Worm (Caenorhabditis elegans): ENCODE measurements around the gene fbxb-59.

DNA sequence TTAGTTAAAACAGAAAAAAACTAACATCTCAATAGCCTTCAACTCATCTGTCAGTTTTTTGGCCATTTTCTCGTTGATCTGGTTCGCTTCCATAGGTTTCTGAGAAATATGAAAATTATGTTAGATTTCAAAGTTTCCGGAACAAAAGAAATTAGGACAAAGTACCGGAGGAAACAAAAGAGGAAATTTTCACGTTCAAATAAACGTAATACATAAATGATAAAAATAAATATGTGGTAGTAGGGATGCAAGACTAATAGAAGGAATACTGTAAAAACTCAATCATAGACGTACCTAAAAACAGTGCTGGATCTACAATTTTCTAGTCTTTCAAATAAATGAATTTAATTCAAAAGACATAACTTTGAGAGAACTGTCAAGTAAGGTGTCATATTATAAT, 17.2 kb downstream of the fbxb-59 start, which contains the start of gene fbxa-116:
- TF ChIP-seq pat-9 (tag; optimal IDR thresholded peaks at IDR 0.05): no peak
- TF ChIP-seq pha-2 (tag; optimal IDR thresholded peaks at IDR 0.05): no peak
- TF ChIP-seq rnt-1 (tag; optimal IDR thresholded peaks at IDR 0.05): no peak
- no peak for TF ChIP-seq gmeb-2 (tag; optimal IDR thresholded peaks at IDR 0.05)
- no peak for TF ChIP-seq nfya-1 (tag; optimal IDR thresholded peaks at IDR 0.05)
- TF ChIP-seq pag-3 (tag; optimal IDR thresholded peaks at IDR 0.05; ENCODE audit: borderline replicate concordance): no peak
- no peak for TF ChIP-seq nhr-11 (tag; optimal IDR thresholded peaks at IDR 0.05)

All from whole organism, late embryonic.